Worm (Caenorhabditis elegans) whole organism, L3 larva: Measurements from ENCODE around the gene unc-23.

Source experiments
- ama-1 ChIP-seq: fragments of 150-350 bp; optimal IDR thresholded peaks from 2 replicates; lab custom pipeline; 2018
- egl-27 ChIP-seq: sonication (generic microtip); optimal IDR thresholded peaks from 4 replicates; lab custom pipeline; 2017; ENCODE audit warnings: missing biosample characterization, missing genetic modification reagents, missing genetic modification characterization
- hmg-11 ChIP-seq: sonication (generic microtip); optimal IDR thresholded peaks from 2 replicates; lab custom pipeline; 2016; ENCODE audit warnings: missing genetic modification characterization, missing compliant biosample characterization
- nfya-1 ChIP-seq: sonication (generic microtip); optimal IDR thresholded peaks from 2 replicates; lab custom pipeline; 2017; ENCODE audit warnings: missing genetic modification characterization, mild to moderate bottlenecking, missing compliant biosample characterization, antibody characterized with exemption, moderate library complexity; ENCODE audit not compliant: insufficient read depth
- nhr-25 ChIP-seq: sonication (generic microtip); optimal IDR thresholded peaks from 2 replicates; lab custom pipeline; 2017; ENCODE audit warnings: missing biosample characterization, missing genetic modification characterization
- nhr-76 ChIP-seq: fragments of 150-350 bp; sonication (generic microtip); optimal IDR thresholded peaks from 5 replicates; lab custom pipeline; 2014; ENCODE audit warnings: missing biosample characterization, missing genetic modification characterization
- ztf-11 ChIP-seq: fragments of 150-350 bp; optimal IDR thresholded peaks from 2 replicates; lab custom pipeline; 2014; ENCODE audit warnings: missing biosample characterization, missing genetic modification characterization

DNA sequence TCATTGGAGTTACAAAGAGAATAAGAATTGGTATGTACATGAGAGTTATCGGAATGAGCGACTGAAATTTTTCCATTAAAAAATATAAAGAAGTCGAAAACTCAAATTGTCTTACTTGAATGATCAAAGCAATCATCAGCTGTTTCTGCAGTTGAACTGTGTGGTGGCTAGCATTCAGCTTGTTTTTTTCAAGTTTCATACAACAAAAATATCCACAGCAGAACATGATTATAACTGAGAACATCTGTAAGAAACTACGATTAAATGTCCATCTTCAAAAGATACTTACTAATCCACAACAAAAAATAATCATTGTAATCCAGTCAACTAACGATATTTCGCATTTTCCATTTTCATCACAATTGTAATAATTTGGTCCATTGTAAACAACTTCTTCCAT lies 48.6 kb downstream of the unc-23 start:
- TF ChIP-seq hmg-11 (tag; lab: Kevin White, UChicago) = no peak
- TF ChIP-seq nhr-25 (tag; lab: Kevin White, UChicago) = no peak
- no peak for TF ChIP-seq nfya-1
- TF ChIP-seq ztf-11 (tag; lab: Kevin White, UChicago) = no peak
- no peak for TF ChIP-seq nhr-76
- no peak for TF ChIP-seq egl-27 (tag; lab: Kevin White, UChicago)
- TF ChIP-seq ama-1 (lab: Kevin White, UChicago) = no peak
